Fruit fly (Drosophila melanogaster) whole organism, adult: Measurements from ENCODE around the gene CG15599.

Experiments used
- CG11617 ChIP-seq: fragments of 200-800 bp; sonication (Bioruptor generic); optimal IDR thresholded peaks from 2 replicates; lab custom pipeline; 2017; ENCODE audit warnings: mild to moderate bottlenecking, missing biosample characterization, missing genetic modification reagents, missing genetic modification characterization
- CG12768 ChIP-seq: fragments of 200-800 bp; sonication (Bioruptor generic); optimal IDR thresholded peaks from 2 replicates; lab custom pipeline; 2017; ENCODE audit warnings: missing biosample characterization, missing genetic modification characterization, mild to moderate bottlenecking, moderate library complexity, missing genetic modification reagents
- CG14711 ChIP-seq: fragments of 200-800 bp; sonication (Bioruptor generic); optimal IDR thresholded peaks from 2 replicates; lab custom pipeline; 2018; ENCODE audit warnings: missing biosample characterization, mild to moderate bottlenecking, missing genetic modification characterization, moderate library complexity
- CG1620 ChIP-seq: fragments of 200-800 bp; sonication (Bioruptor generic); optimal IDR thresholded peaks from 2 replicates; lab custom pipeline; 2016; ENCODE audit warnings: missing biosample characterization, missing genetic modification characterization
- CG33017 ChIP-seq: fragments of 200-800 bp; sonication (Bioruptor generic); optimal IDR thresholded peaks from 2 replicates; lab custom pipeline; 2018; ENCODE audit warnings: missing biosample characterization, mild to moderate bottlenecking, missing genetic modification characterization, moderate library complexity
- CG5204 ChIP-seq: fragments of 200-800 bp; sonication (Bioruptor generic); optimal IDR thresholded peaks from 2 replicates; lab custom pipeline; 2016; ENCODE audit warnings: missing biosample characterization, missing genetic modification characterization
- CG7045 ChIP-seq: fragments of 200-800 bp; sonication (Bioruptor generic); optimal IDR thresholded peaks from 2 replicates; lab custom pipeline; 2017; ENCODE audit warnings: missing biosample characterization, mild to moderate bottlenecking, missing genetic modification characterization
- CG7101 ChIP-seq: fragments of 200-800 bp; sonication (Bioruptor generic); optimal IDR thresholded peaks from 2 replicates; lab custom pipeline; 2018; ENCODE audit warnings: missing biosample characterization, mild to moderate bottlenecking, missing genetic modification characterization, moderate library complexity
- Clk ChIP-seq: fragments of 200-800 bp; sonication (Bioruptor generic); optimal IDR thresholded peaks from 2 replicates; lab custom pipeline; 2017; ENCODE audit warnings: missing biosample characterization, missing genetic modification characterization
- Crg-1 ChIP-seq: fragments of 200-800 bp; sonication (Bioruptor generic); optimal IDR thresholded peaks from 2 replicates; lab custom pipeline; 2016; ENCODE audit warnings: missing biosample characterization, missing genetic modification characterization
- Hr96 ChIP-seq: fragments of 200-800 bp; sonication (Bioruptor generic); optimal IDR thresholded peaks from 2 replicates; lab custom pipeline; 2016; ENCODE audit warnings: missing biosample characterization, missing genetic modification characterization
- Mnt ChIP-seq: fragments of 200-800 bp; sonication (Bioruptor generic); optimal IDR thresholded peaks from 2 replicates; lab custom pipeline; 2016; ENCODE audit warnings: missing biosample characterization, mild to moderate bottlenecking, missing genetic modification characterization
- bab1 ChIP-seq: fragments of 200-800 bp; sonication (Bioruptor generic); optimal IDR thresholded peaks from 3 replicates; lab custom pipeline; 2019; ENCODE audit warnings: missing biosample characterization, mild to moderate bottlenecking, missing genetic modification characterization, moderate library complexity
- cic ChIP-seq: fragments of 200-800 bp; sonication (Bioruptor generic); optimal IDR thresholded peaks from 2 replicates; lab custom pipeline; 2017; ENCODE audit warnings: missing biosample characterization, mild to moderate bottlenecking, missing genetic modification characterization, moderate library complexity
- cnc ChIP-seq, 2 experiments: fragments of >200 bp; optimal IDR thresholded peaks; 2 replicates each; lab custom pipeline; 2017
- kay ChIP-seq: fragments of 200-800 bp; sonication (Bioruptor generic); peaks from one replicate; lab custom pipeline; 2016; ENCODE audit warnings: missing biosample characterization, missing genetic modification characterization, borderline replicate concordance
- ovo ChIP-seq: fragments of 200-800 bp; sonication (Bioruptor generic); optimal IDR thresholded peaks from 2 replicates; lab custom pipeline; 2016; ENCODE audit warnings: missing biosample characterization, missing genetic modification characterization
- pad ChIP-seq: fragments of 200-800 bp; sonication (Bioruptor generic); optimal IDR thresholded peaks from 3 replicates; lab custom pipeline; 2017; ENCODE audit warnings: missing biosample characterization, missing genetic modification characterization, mild to moderate bottlenecking, moderate library complexity, missing genetic modification reagents
- tj ChIP-seq: fragments of 200-800 bp; sonication (Bioruptor generic); optimal IDR thresholded peaks from 3 replicates; lab custom pipeline; 2017; ENCODE audit warnings: missing biosample characterization, mild to moderate bottlenecking, missing genetic modification characterization, moderate library complexity
- toe ChIP-seq: fragments of 200-800 bp; sonication (Bioruptor generic); optimal IDR thresholded peaks from 2 replicates; lab custom pipeline; 2016; ENCODE audit warnings: missing biosample characterization, missing genetic modification characterization

Gene CG15599

DNA sequence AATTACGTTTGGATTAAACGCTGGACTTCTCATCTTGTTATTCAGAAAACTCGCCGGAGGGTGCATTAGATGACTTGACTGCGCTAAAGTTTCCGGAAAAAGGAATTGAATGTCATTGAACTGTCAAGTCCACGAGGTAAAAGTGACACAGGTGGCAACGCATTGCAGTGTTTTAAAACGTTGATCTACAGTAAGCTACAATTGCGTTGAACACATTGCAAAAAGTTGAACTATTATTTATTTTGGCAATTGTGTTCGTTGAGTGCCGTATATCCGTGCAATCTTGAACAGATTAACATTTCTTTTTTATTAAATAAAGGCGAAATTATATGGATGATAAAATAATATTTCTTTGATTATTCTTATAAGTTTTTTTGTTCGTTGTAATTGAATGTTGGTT is at the start of gene CG15599:
CG15599 (minus strand) TSS at position 101 of the 400 bp plus-strand sequence.
- TF ChIP-seq CG5204 (GFP tag; lab: Kevin White, UChicago) = no peak
- TF ChIP-seq tj = no peak
- no peak for TF ChIP-seq CG7045 (GFP tag; lab: Kevin White, UChicago)
- no peak for TF ChIP-seq ovo (GFP tag; lab: Kevin White, UChicago)

dm6 chrX:15737110-15737509 is 48.5 kb upstream of the CG15599 start, which contains the start of gene Arp6:
Arp6 (minus strand) TSS chrX:15737120.
- no peak for TF ChIP-seq cic (GFP tag; lab: Kevin White, UChicago)

- peak; percentile 57 for TF ChIP-seq pad
- TF ChIP-seq CG1620 = peak; percentile 90
- no peak for TF ChIP-seq cnc (optimal IDR thresholded peaks at IDR 0.05; lab: Kevin White, UChicago)
- peak; percentile 26 for TF ChIP-seq CG33017
- peak; percentile 77 for TF ChIP-seq Crg-1 (GFP tag; lab: Kevin White, UChicago)
- TF ChIP-seq Hr96 (GFP tag; lab: Kevin White, UChicago) = no peak
- peak; percentile 53 for TF ChIP-seq CG14711 (tag; lab: Kevin White, UChicago)
- peak; percentile 87 for TF ChIP-seq Mnt (GFP tag; lab: Kevin White, UChicago)
- TF ChIP-seq CG7045 (GFP tag; lab: Kevin White, UChicago) = peak; percentile 41
- peak; percentile 87 for TF ChIP-seq toe
- TF ChIP-seq kay (GFP tag; lab: Kevin White, UChicago) = no peak
- no peak for TF ChIP-seq cic (GFP tag; lab: Kevin White, UChicago)
- peak; percentile 65 for TF ChIP-seq bab1 (GFP tag; lab: Kevin White, UChicago)
- peak; percentile 44 for TF ChIP-seq ovo (GFP tag; lab: Kevin White, UChicago)
- TF ChIP-seq CG12768 (GFP tag; lab: Kevin White, UChicago) = peak; percentile 38
- TF ChIP-seq Clk (GFP tag; lab: Kevin White, UChicago) = no peak
- peak; percentile 69 for TF ChIP-seq CG7101 (tag; lab: Kevin White, UChicago)
- peak; percentile 71 for TF ChIP-seq CG11617 (GFP tag; lab: Kevin White, UChicago)
- TF ChIP-seq CG5204 (GFP tag; lab: Kevin White, UChicago) = no peak
- peak; percentile 51 for TF ChIP-seq tj
Observed at dm6 chrX:15733995-15734394, 45.3 kb upstream of the CG15599 start, which contains the start of the genes CG12379 and MagR. CG12379 (minus strand) TSS chrX:15733996. MagR (plus strand) TSS chrX:15734270.

- peak; percentile 42 for TF ChIP-seq CG7101 (tag; lab: Kevin White, UChicago)
- TF ChIP-seq Mnt (GFP tag; lab: Kevin White, UChicago) = peak; percentile 73
- TF ChIP-seq CG12768 (GFP tag; lab: Kevin White, UChicago) = no peak
Observed at dm6 chrX:15733192-15733892, 44.7 kb upstream of the CG15599 start.

DNA sequence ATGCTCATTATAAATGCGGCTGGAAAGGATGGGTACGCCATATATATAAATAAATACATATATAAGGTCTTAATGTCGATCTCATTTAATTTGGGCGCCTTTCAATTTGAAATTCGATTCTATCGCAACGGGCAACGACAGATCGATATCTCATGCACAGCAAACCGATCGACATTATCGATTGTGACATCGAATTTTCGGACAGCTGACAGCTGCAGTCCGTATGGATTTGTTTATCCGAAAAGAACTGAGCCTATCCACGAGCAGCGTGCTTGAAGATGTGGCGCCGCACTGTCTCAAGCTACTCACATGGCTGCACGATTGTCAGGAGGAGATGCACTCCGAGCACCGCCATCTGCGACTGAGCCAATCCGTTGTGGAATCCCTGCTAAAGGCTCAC is 43.3 kb upstream of the CG15599 start, which contains the start of gene CG8191:
CG8191 (plus strand) TSS at position 211 of the 400 bp plus-strand sequence.
- TF ChIP-seq tj (no peak), bab1 (GFP tag; lab: Kevin White, UChicago) (peak; percentile 57)

DNA sequence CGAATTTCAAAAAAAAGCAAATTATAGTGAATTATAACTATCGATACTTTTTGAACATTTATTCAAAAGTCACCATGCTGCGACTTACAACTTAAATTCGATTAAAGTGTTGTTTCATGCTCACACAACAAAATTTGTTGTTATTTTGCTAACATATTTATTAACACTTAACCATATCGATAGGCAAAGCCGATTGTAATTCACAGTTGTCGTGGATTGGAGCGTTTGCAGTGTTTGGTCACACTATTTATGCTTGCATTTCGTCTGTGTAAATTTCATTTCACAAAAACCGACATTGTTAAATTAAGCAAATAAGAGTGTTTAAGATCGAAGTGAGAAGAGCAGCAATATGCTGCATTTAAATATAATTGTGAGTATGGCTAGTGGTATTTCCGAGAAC is 23.8 kb upstream of the CG15599 start, which contains the start of gene HUWE1:
HUWE1 (plus strand) TSS at position 220 of the 400 bp plus-strand sequence.
- no peak for TF ChIP-seq toe
- TF ChIP-seq CG33017 = no peak
- peak; percentile 22 for TF ChIP-seq CG14711 (tag; lab: Kevin White, UChicago)
- peak; percentile 36 for TF ChIP-seq pad
- TF ChIP-seq tj = peak; percentile 13
- TF ChIP-seq CG12768 (GFP tag; lab: Kevin White, UChicago) = no peak
- peak; percentile 73 for TF ChIP-seq Mnt (GFP tag; lab: Kevin White, UChicago)
- TF ChIP-seq Hr96 (GFP tag; lab: Kevin White, UChicago) = no peak
- no peak for TF ChIP-seq cic (GFP tag; lab: Kevin White, UChicago)
- TF ChIP-seq CG7101 (tag; lab: Kevin White, UChicago) = peak; percentile 63
- TF ChIP-seq ovo (GFP tag; lab: Kevin White, UChicago) = no peak
- TF ChIP-seq Clk (GFP tag; lab: Kevin White, UChicago) = no peak
- TF ChIP-seq CG11617 (GFP tag; lab: Kevin White, UChicago) = peak; percentile 60
- TF ChIP-seq Crg-1 (GFP tag; lab: Kevin White, UChicago) = no peak
- no peak for TF ChIP-seq cnc (optimal IDR thresholded peaks at IDR 0.05; lab: Kevin White, UChicago)
- no peak for TF ChIP-seq kay (GFP tag; lab: Kevin White, UChicago)
- TF ChIP-seq CG7045 (GFP tag; lab: Kevin White, UChicago) = no peak
- TF ChIP-seq CG5204 (GFP tag; lab: Kevin White, UChicago) = no peak
- TF ChIP-seq CG1620 = peak; percentile 48
- TF ChIP-seq bab1 (GFP tag; lab: Kevin White, UChicago) = peak; percentile 59

DNA sequence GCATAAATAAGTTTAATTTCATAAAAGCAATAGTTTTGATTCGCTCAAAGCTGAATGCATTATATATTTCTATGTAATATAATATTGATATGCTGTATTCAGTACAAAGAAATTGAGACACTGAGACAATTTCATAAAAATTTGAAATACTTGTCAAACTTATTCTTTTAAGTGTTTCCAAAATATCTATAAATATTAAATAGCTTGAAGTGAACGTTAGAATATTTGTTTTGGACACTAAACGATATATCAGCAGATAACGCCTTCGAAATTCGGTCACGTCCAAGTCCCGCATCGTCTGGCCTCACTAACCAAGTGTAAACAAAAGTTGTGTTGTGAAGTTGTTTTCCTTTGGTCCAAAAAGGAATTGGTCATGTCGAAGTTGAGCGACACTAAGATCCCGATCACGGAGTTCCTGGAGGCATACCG is 22.1 kb upstream of the CG15599 start:
- TF ChIP-seq Mnt (GFP tag; lab: Kevin White, UChicago) = peak; percentile 14
- TF ChIP-seq Hr96 (GFP tag; lab: Kevin White, UChicago) = no peak
